Worm (Caenorhabditis elegans) whole organism, L2 larva: ENCODE measurements around the gene F47F2.1.

ENCODE experiments used
- C34F6.9 ChIP-seq: fragments of 150-350 bp; optimal IDR thresholded peaks from 2 replicates; lab custom pipeline; 2014; ENCODE audit warnings: missing biosample characterization, missing genetic modification characterization
- F13H6.1 ChIP-seq: sonication (generic microtip); optimal IDR thresholded peaks from 2 replicates; lab custom pipeline; 2016; ENCODE audit warnings: missing genetic modification characterization, missing compliant biosample characterization
- R02D3.7 ChIP-seq: fragments of 150-350 bp; optimal IDR thresholded peaks from 2 replicates; lab custom pipeline; 2014; ENCODE audit warnings: missing biosample characterization, missing genetic modification characterization
- Y55F3AM.14 ChIP-seq: fragments of 200-800 bp; sonication (Bioruptor generic); optimal IDR thresholded peaks from 2 replicates; lab custom pipeline; 2018; ENCODE audit warnings: mild to moderate bottlenecking, missing genetic modification characterization, missing compliant biosample characterization
- ZK546.5 ChIP-seq: sonication (generic microtip); optimal IDR thresholded peaks from 2 replicates; lab custom pipeline; 2017; ENCODE audit warnings: missing biosample characterization, missing genetic modification characterization
- aly-2 ChIP-seq: fragments of 150-350 bp; optimal IDR thresholded peaks from 2 replicates; lab custom pipeline; 2014; ENCODE audit warnings: missing biosample characterization, missing genetic modification characterization
- ama-1 ChIP-seq: fragments of 150-350 bp; optimal IDR thresholded peaks from 2 replicates; lab custom pipeline; 2018; ENCODE audit warnings: inconsistent platforms
- blmp-1 ChIP-seq: sonication (generic microtip); optimal IDR thresholded peaks from 2 replicates; lab custom pipeline; 2017; ENCODE audit warnings: missing genetic modification characterization, mild to moderate bottlenecking, missing compliant biosample characterization, antibody characterized with exemption, moderate library complexity; ENCODE audit not compliant: insufficient read depth
- ceh-82 ChIP-seq: fragments of 150-350 bp; optimal IDR thresholded peaks from 2 replicates; lab custom pipeline; 2014; ENCODE audit warnings: missing biosample characterization, missing genetic modification characterization
- dmd-4 ChIP-seq: sonication (generic microtip); optimal IDR thresholded peaks from 2 replicates; lab custom pipeline; 2017; ENCODE audit warnings: missing biosample characterization, missing genetic modification characterization
- egl-27 ChIP-seq: sonication (generic microtip); optimal IDR thresholded peaks from 3 replicates; lab custom pipeline; 2017; ENCODE audit warnings: missing biosample characterization, missing genetic modification reagents, missing genetic modification characterization
- elt-3 ChIP-seq: sonication (generic microtip); optimal IDR thresholded peaks from 2 replicates; lab custom pipeline; 2017; ENCODE audit warnings: missing biosample characterization, missing genetic modification characterization
- fos-1 ChIP-seq: fragments of 150-350 bp; optimal IDR thresholded peaks from 2 replicates; lab custom pipeline; 2014; ENCODE audit warnings: missing biosample characterization, missing genetic modification characterization
- gmeb-1 ChIP-seq: fragments of 150-350 bp; optimal IDR thresholded peaks from 2 replicates; lab custom pipeline; 2014; ENCODE audit warnings: missing biosample characterization, missing genetic modification characterization
- lin-11 ChIP-seq: fragments of 150-350 bp; sonication (generic microtip); optimal IDR thresholded peaks from 2 replicates; lab custom pipeline; 2014; ENCODE audit warnings: missing biosample characterization, missing genetic modification characterization, inconsistent platforms, mixed read lengths
- lin-39 ChIP-seq: fragments of 150-350 bp; optimal IDR thresholded peaks from 2 replicates; lab custom pipeline; 2014; ENCODE audit warnings: missing biosample characterization, missing genetic modification reagents, missing genetic modification characterization
- lsy-2 ChIP-seq, 2 experiments: fragments of 150-350 bp in 1 of 2; sonication (generic microtip) in 1 of 2; optimal IDR thresholded peaks; 2 replicates each; lab custom pipeline; 2014 to 2017; ENCODE audit warnings: missing biosample characterization in 2 of 2, missing genetic modification characterization in 2 of 2
- mab-5 ChIP-seq: fragments of 150-350 bp; optimal IDR thresholded peaks from 2 replicates; lab custom pipeline; 2014; ENCODE audit warnings: missing biosample characterization, missing genetic modification characterization
- mbf-1 ChIP-seq: sonication (generic microtip); optimal IDR thresholded peaks from 2 replicates; lab custom pipeline; 2017; ENCODE audit warnings: missing biosample characterization, missing genetic modification characterization
- mdl-1 ChIP-seq, 2 experiments: fragments of 150-350 bp in 1 of 2; sonication (generic microtip) in 1 of 2; optimal IDR thresholded peaks; 2 replicates each; lab custom pipeline; 2017; ENCODE audit warnings: missing biosample characterization in 2 of 2, missing genetic modification characterization in 2 of 2
- nhr-10 ChIP-seq: sonication (generic microtip); optimal IDR thresholded peaks from 2 replicates; lab custom pipeline; 2017; ENCODE audit warnings: missing biosample characterization, missing genetic modification characterization
- nhr-12 ChIP-seq: fragments of 150-350 bp; optimal IDR thresholded peaks from 2 replicates; lab custom pipeline; 2014; ENCODE audit warnings: missing biosample characterization, missing genetic modification characterization
- nhr-129 ChIP-seq: fragments of 150-350 bp; optimal IDR thresholded peaks from 2 replicates; lab custom pipeline; 2014; ENCODE audit warnings: missing biosample characterization, missing genetic modification characterization
- nhr-21 ChIP-seq: fragments of 150-350 bp; optimal IDR thresholded peaks from 2 replicates; lab custom pipeline; 2014; ENCODE audit warnings: missing biosample characterization, missing genetic modification characterization
- nhr-23 ChIP-seq: fragments of 150-350 bp; optimal IDR thresholded peaks from 2 replicates; lab custom pipeline; 2014; ENCODE audit warnings: missing biosample characterization, missing genetic modification reagents, missing genetic modification characterization
- nhr-237 ChIP-seq: fragments of 150-350 bp; optimal IDR thresholded peaks from 2 replicates; lab custom pipeline; 2014; ENCODE audit warnings: missing biosample characterization, missing genetic modification characterization
- nhr-25 ChIP-seq: fragments of 150-350 bp; sonication (generic microtip); optimal IDR thresholded peaks from 3 replicates; lab custom pipeline; 2014; ENCODE audit warnings: missing biosample characterization, missing genetic modification characterization
- nhr-6 ChIP-seq: fragments of 150-350 bp; optimal IDR thresholded peaks from 2 replicates; lab custom pipeline; 2014; ENCODE audit warnings: missing biosample characterization, missing genetic modification characterization
- nhr-77 ChIP-seq: fragments of 150-350 bp; optimal IDR thresholded peaks from 2 replicates; lab custom pipeline; 2014; ENCODE audit warnings: missing biosample characterization, missing genetic modification characterization
- peb-1 ChIP-seq: fragments of 150-350 bp; optimal IDR thresholded peaks from 2 replicates; lab custom pipeline; 2014; ENCODE audit warnings: missing biosample characterization, missing genetic modification characterization
- sem-4 ChIP-seq: fragments of 150-350 bp; optimal IDR thresholded peaks from 2 replicates; lab custom pipeline; 2014; ENCODE audit warnings: missing biosample characterization, missing genetic modification reagents, missing genetic modification characterization
- skn-1 ChIP-seq: sonication (generic microtip); optimal IDR thresholded peaks from 2 replicates; lab custom pipeline; 2017; ENCODE audit warnings: missing biosample characterization, missing genetic modification characterization
- sma-3 ChIP-seq: sonication (generic microtip); optimal IDR thresholded peaks from 2 replicates; lab custom pipeline; 2016; ENCODE audit warnings: missing genetic modification reagents, missing genetic modification characterization, missing compliant biosample characterization
- sma-9 ChIP-seq, 2 experiments: fragments of 150-350 bp in 1 of 2; sonication (generic microtip) in 1 of 2; optimal IDR thresholded peaks; 2 replicates each; lab custom pipeline; 2014 to 2016; ENCODE audit warnings: missing genetic modification characterization in 2 of 2, mild to moderate bottlenecking in 1 of 2, missing biosample characterization in 1 of 2, missing compliant biosample characterization in 1 of 2, missing genetic modification reagents in 1 of 2, moderate library complexity in 1 of 2
- snpc-4 ChIP-seq: fragments of 150-350 bp; optimal IDR thresholded peaks from 2 replicates; lab custom pipeline; 2014; ENCODE audit warnings: missing biosample characterization, missing genetic modification characterization
- unc-55 ChIP-seq: fragments of 150-350 bp; sonication (generic microtip); optimal IDR thresholded peaks from 3 replicates; lab custom pipeline; 2014; ENCODE audit warnings: missing biosample characterization, missing genetic modification reagents, missing genetic modification characterization
- zag-1 ChIP-seq: fragments of 150-350 bp; optimal IDR thresholded peaks from 2 replicates; lab custom pipeline; 2014; ENCODE audit warnings: missing biosample characterization, missing genetic modification characterization
- ztf-11 ChIP-seq: sonication (generic microtip); optimal IDR thresholded peaks from 2 replicates; lab custom pipeline; 2017; ENCODE audit warnings: missing biosample characterization, missing genetic modification characterization
- ztf-4 ChIP-seq: fragments of 150-350 bp; optimal IDR thresholded peaks from 2 replicates; lab custom pipeline; 2014; ENCODE audit warnings: missing biosample characterization, missing genetic modification characterization

The F47F2.1 gene

ce11 chrX:3839172-3839571 lies 39.2 kb upstream of the F47F2.1 start (continued):
- TF ChIP-seq nhr-237 (tag; lab: Kevin White, UChicago) (no peak), fos-1 (tag; lab: Kevin White, UChicago) (peak; percentile 3), ztf-11 (tag; lab: Kevin White, UChicago) (no peak), nhr-6 (tag; lab: Kevin White, UChicago) (peak; percentile 46), nhr-12 (tag; lab: Kevin White, UChicago) (no peak), sma-3 (GFP tag; lab: Kevin White, UChicago) (peak; percentile 2)

ce11 chrX:3842398-3842896 lies 35.9 kb upstream of the F47F2.1 start, which contains the start of gene ttr-48:
Gene ttr-48, minus strand, starts transcription at chrX:3842448.
- TF ChIP-seq lin-39 (tag; lab: Kevin White, UChicago) (no peak), egl-27 (tag; lab: Kevin White, UChicago) (no peak), ceh-82 (tag; lab: Kevin White, UChicago) (no peak), peb-1 (tag; lab: Kevin White, UChicago) (no peak), aly-2 (no peak), ztf-4 (tag; lab: Kevin White, UChicago) (no peak), nhr-25 (tag; lab: Kevin White, UChicago) (no peak), dmd-4 (tag; lab: Kevin White, UChicago) (no peak), nhr-10 (no peak), nhr-12 (tag; lab: Kevin White, UChicago) (no peak), sma-3 (GFP tag; lab: Kevin White, UChicago) (peak; percentile 13), fos-1 (tag; lab: Kevin White, UChicago) (peak; percentile 62), snpc-4 (no peak), sma-9 (GFP tag; optimal IDR thresholded peaks at IDR 0.05; lab: Kevin White, UChicago) (peak; percentile 30), sma-9 (tag; optimal IDR thresholded peaks at IDR 0.05; lab: Kevin White, UChicago) (no peak), lin-11 (tag; lab: Kevin White, UChicago) (no peak), sem-4 (no peak), ztf-11 (tag; lab: Kevin White, UChicago) (no peak), nhr-237 (tag; lab: Kevin White, UChicago) (no peak), C34F6.9 (tag; lab: Kevin White, UChicago) (no peak), blmp-1 (tag; lab: Kevin White, UChicago) (no peak), nhr-129 (tag; lab: Kevin White, UChicago) (no peak), mbf-1 (tag; lab: Kevin White, UChicago) (no peak), ama-1 (lab: Kevin White, UChicago) (no peak), R02D3.7 (tag; lab: Kevin White, UChicago) (no peak), F13H6.1 (tag; lab: Kevin White, UChicago) (peak; percentile 45), Y55F3AM.14 (GFP tag; lab: Kevin White, UChicago) (no peak), mdl-1 (tag; optimal IDR thresholded peaks at IDR 0.05; lab: Kevin White, UChicago) (no peak), mab-5 (tag; lab: Kevin White, UChicago) (no peak), nhr-77 (no peak), ZK546.5 (no peak), zag-1 (tag; lab: Kevin White, UChicago) (no peak), nhr-21 (tag; lab: Kevin White, UChicago) (no peak), skn-1 (tag; lab: Kevin White, UChicago) (peak; percentile 23), gmeb-1 (tag; lab: Kevin White, UChicago) (peak; percentile 17)

ce11 chrX:3853901-3854300 lies 24.4 kb upstream of the F47F2.1 start:
- TF ChIP-seq Y55F3AM.14 (GFP tag; lab: Kevin White, UChicago): no peak
- TF ChIP-seq lsy-2 (tag; optimal IDR thresholded peaks at IDR 0.05; lab: Kevin White, UChicago): peak in 1 of 2 experiments; percentile 24
- TF ChIP-seq nhr-10: no peak
- peak; percentile 9 for TF ChIP-seq sem-4
- TF ChIP-seq sma-9 (GFP tag; optimal IDR thresholded peaks at IDR 0.05; lab: Kevin White, UChicago): peak; percentile 62
- TF ChIP-seq sma-9 (tag; optimal IDR thresholded peaks at IDR 0.05; lab: Kevin White, UChicago): no peak
- no peak for TF ChIP-seq R02D3.7 (tag; lab: Kevin White, UChicago)
- TF ChIP-seq ama-1 (lab: Kevin White, UChicago): no peak
- TF ChIP-seq ZK546.5: no peak
- no peak for TF ChIP-seq nhr-23
- TF ChIP-seq F13H6.1 (tag; lab: Kevin White, UChicago): peak; percentile 74
- TF ChIP-seq elt-3 (tag; lab: Kevin White, UChicago): no peak
- TF ChIP-seq unc-55 (GFP tag; lab: Kevin White, UChicago): peak; percentile 10
- TF ChIP-seq ztf-4 (tag; lab: Kevin White, UChicago): peak; percentile 0
- TF ChIP-seq, all 48 proteins: peak for 6
